Fruit fly (Drosophila melanogaster): ENCODE data around the gene CG13042.

CG13042 gene

dm6 chr3L:16309972-16310371 is 1.7 kb upstream of the CG13042 start (continued):
- TF ChIP-seq her (GFP tag; optimal IDR thresholded peaks at IDR 0.05): peak; percentile 40
- no peak for TF ChIP-seq CG2116 (GFP tag; optimal IDR thresholded peaks at IDR 0.05)
- peak; percentile 76 for TF ChIP-seq zfh2 (GFP tag; optimal IDR thresholded peaks at IDR 0.05)
- TF ChIP-seq CG9817 (tag; optimal IDR thresholded peaks at IDR 0.05): peak; percentile 63
- TF ChIP-seq row (GFP tag; IDR thresholded peaks at IDR 0.05): peak; percentile 40; the same call in 1 of the 3 replicates
- TF ChIP-seq unpg (GFP tag; optimal IDR thresholded peaks at IDR 0.05): peak; percentile 20
- peak; percentile 42 for TF ChIP-seq CG18599 (GFP tag; optimal IDR thresholded peaks at IDR 0.05)
- no peak for TF ChIP-seq CG13424 (tag; optimal IDR thresholded peaks at IDR 0.05)
- TF ChIP-seq Dip3 (GFP tag; optimal IDR thresholded peaks at IDR 0.05): peak; percentile 5
- peak; percentile 26; the same call in 1 of the 2 replicates for TF ChIP-seq CG3847 (GFP tag; IDR thresholded peaks at IDR 0.05)
- peak; percentile 72 for TF ChIP-seq slbo (GFP tag; IDR thresholded peaks at IDR 0.05)
- TF ChIP-seq CG15514 (GFP tag; optimal IDR thresholded peaks at IDR 0.05): peak; percentile 23
- TF ChIP-seq CG31224 (GFP tag; IDR thresholded peaks at IDR 0.05): 0 out of 2 replicates have a peak, but pooled peaks have one; percentile 20
- TF ChIP-seq H2.0 (GFP tag; IDR thresholded peaks at IDR 0.05): peak; percentile 49; the same call in 1 of the 2 replicates
- peak in 1 of 2 experiments; percentile 10 for TF ChIP-seq chif (GFP tag; optimal IDR thresholded peaks at IDR 0.05)
- no peak for TF ChIP-seq ham (GFP tag; IDR thresholded peaks at IDR 0.05)
- peak; percentile 32 for TF ChIP-seq mam (GFP tag; optimal IDR thresholded peaks at IDR 0.05)
- no peak for TF ChIP-seq CG12155 (GFP tag; optimal IDR thresholded peaks at IDR 0.05)
- TF ChIP-seq wdn (GFP tag; IDR thresholded peaks at IDR 0.05): peak; percentile 53; the same call in 1 of the 2 replicates
- TF ChIP-seq Vsx1 (GFP tag; optimal IDR thresholded peaks at IDR 0.05): no peak
- TF ChIP-seq Awh (GFP tag; IDR thresholded peaks at IDR 0.05): no peak
- TF ChIP-seq Meics (GFP tag; optimal IDR thresholded peaks at IDR 0.05): peak; percentile 30
- TF ChIP-seq E2f1 (GFP tag; IDR thresholded peaks at IDR 0.05): no peak
- no peak for TF ChIP-seq CG3163 (GFP tag; optimal IDR thresholded peaks at IDR 0.05)
- peak; percentile 43 for TF ChIP-seq lilli (GFP tag; optimal IDR thresholded peaks at IDR 0.05)
- TF ChIP-seq CG2120 (GFP tag; optimal IDR thresholded peaks at IDR 0.05): peak; percentile 67
- peak; percentile 64 for TF ChIP-seq Dbx (GFP tag; IDR thresholded peaks at IDR 0.05)
- peak; percentile 63 for TF ChIP-seq Hmr (GFP tag; optimal IDR thresholded peaks at IDR 0.05)
- TF ChIP-seq lab (GFP tag; optimal IDR thresholded peaks at IDR 0.05): peak; percentile 72
- no peak for TF ChIP-seq inv (GFP tag; IDR thresholded peaks at IDR 0.05; ENCODE audit: partially characterized antibody)
- TF ChIP-seq Hmx (GFP tag; optimal IDR thresholded peaks at IDR 0.05): no peak
- peak; percentile 46; the same call in 1 of the 2 replicates for TF ChIP-seq sob (GFP tag; IDR thresholded peaks at IDR 0.05)
- TF ChIP-seq CG14014 (GFP tag; IDR thresholded peaks at IDR 0.05): peak; percentile 37; the same call in 1 of the 2 replicates
- TF ChIP-seq Aef1 (GFP tag; IDR thresholded peaks at IDR 0.05): 0 out of 3 replicates have a peak, but pooled peaks have one; percentile 33
- TF ChIP-seq hkb (optimal IDR thresholded peaks at IDR 0.05): no peak
- 0 out of 2 replicates have a peak, but pooled peaks have one; percentile 31 for TF ChIP-seq hkb (GFP tag; IDR thresholded peaks at IDR 0.05)
- no peak for TF ChIP-seq MBD-R2 (GFP tag; IDR thresholded peaks at IDR 0.05)
- TF ChIP-seq jigr1 (GFP tag; IDR thresholded peaks at IDR 0.05): no peak
- no peak for TF ChIP-seq Doc2 (GFP tag; IDR thresholded peaks at IDR 0.05)
- peak; percentile 35 for TF ChIP-seq gem (tag; optimal IDR thresholded peaks at IDR 0.05)
- TF ChIP-seq Antp (GFP tag; optimal IDR thresholded peaks at IDR 0.05): peak; percentile 5
- TF ChIP-seq CHES-1-like (GFP tag; optimal IDR thresholded peaks at IDR 0.05): no peak
- TF ChIP-seq CG7372 (GFP tag; IDR thresholded peaks at IDR 0.05): 0 out of 2 replicates have a peak, but pooled peaks have one; percentile 11
- peak; percentile 39; the same call in 1 of the 2 replicates for TF ChIP-seq lmd (GFP tag; IDR thresholded peaks at IDR 0.05)
- TF ChIP-seq cwo (GFP tag; optimal IDR thresholded peaks at IDR 0.05): peak; percentile 9
- TF ChIP-seq Trl (optimal IDR thresholded peaks at IDR 0.05): no peak
- peak; percentile 38 for TF ChIP-seq Trl (GFP tag; optimal IDR thresholded peaks at IDR 0.05)
- TF ChIP-seq fu2 (GFP tag; optimal IDR thresholded peaks at IDR 0.05): no peak
- peak; percentile 86 for TF ChIP-seq Drgx (GFP tag; IDR thresholded peaks at IDR 0.05)
- no peak for TF ChIP-seq Lim3 (GFP tag; IDR thresholded peaks at IDR 0.05)
- TF ChIP-seq jumu (GFP tag; optimal IDR thresholded peaks at IDR 0.05): peak; percentile 21
- TF ChIP-seq al (GFP tag; IDR thresholded peaks at IDR 0.05): 0 out of 2 replicates have a peak, but pooled peaks have one; percentile 25
